Worm (Caenorhabditis elegans) whole organism, mixed stage, embryonic: Measurements from ENCODE around the gene mboa-1.

ENCODE experiments used
- drap-1 ChIP-seq: fragments of 200-800 bp; sonication (Bioruptor generic); optimal IDR thresholded peaks from 3 replicates; lab custom pipeline; 2018; ENCODE audit warnings: mild to moderate bottlenecking, missing genetic modification characterization, missing compliant biosample characterization
- lin-13 ChIP-seq: fragments of 150-350 bp; optimal IDR thresholded peaks from 2 replicates; lab custom pipeline; 2014; ENCODE audit warnings: missing biosample characterization, missing genetic modification characterization
- lsy-2 ChIP-seq: fragments of 150-350 bp; optimal IDR thresholded peaks from 2 replicates; lab custom pipeline; 2014; ENCODE audit warnings: missing biosample characterization, missing genetic modification characterization
- mep-1 ChIP-seq: fragments of 150-350 bp; optimal IDR thresholded peaks from 2 replicates; lab custom pipeline; 2017; ENCODE audit warnings: missing biosample characterization, missing genetic modification reagents, missing genetic modification characterization, inconsistent platforms
- nhr-237 ChIP-seq: fragments of 150-350 bp; optimal IDR thresholded peaks from 2 replicates; lab custom pipeline; 2014; ENCODE audit warnings: missing biosample characterization, missing genetic modification characterization
- nhr-28 ChIP-seq: fragments of 150-350 bp; optimal IDR thresholded peaks from 2 replicates; lab custom pipeline; 2014; ENCODE audit warnings: missing biosample characterization, missing genetic modification characterization
- snpc-4 ChIP-seq: fragments of 150-350 bp; optimal IDR thresholded peaks from 2 replicates; lab custom pipeline; 2014; ENCODE audit warnings: missing biosample characterization, missing genetic modification characterization
- sptf-1 ChIP-seq: sonication (generic microtip); optimal IDR thresholded peaks from 2 replicates; lab custom pipeline; 2017; ENCODE audit warnings: mild to moderate bottlenecking, missing genetic modification characterization, moderate library complexity, missing compliant biosample characterization
- unc-62 ChIP-seq: fragments of 150-350 bp; optimal IDR thresholded peaks from 2 replicates; lab custom pipeline; 2014; ENCODE audit warnings: missing biosample characterization, missing genetic modification reagents, missing genetic modification characterization

ce11 chrX:16024558-16024957 is 6.0 kb upstream of the mboa-1 start:
- TF ChIP-seq lin-13 (tag; lab: Kevin White, UChicago) (no peak), nhr-237 (no peak), snpc-4 (tag; lab: Kevin White, UChicago) (no peak), unc-62 (GFP tag; lab: Kevin White, UChicago) (no peak), nhr-28 (tag; lab: Kevin White, UChicago) (no peak), drap-1 (GFP tag; lab: Kevin White, UChicago) (no peak), mep-1 (tag; lab: Kevin White, UChicago) (no peak), sptf-1 (tag; lab: Kevin White, UChicago) (no peak), lsy-2 (no peak)
